Worm (Caenorhabditis elegans): Measurements from ENCODE around the gene pmk-1.
A peak's percentile ranks its signal among the peaks of the same experiment; 100 is the strongest.

The pmk-1 gene

ce11 chrIV:8142735-8143550 lies 5.7 kb upstream of the pmk-1 start, which contains the start of gene pmk-2:
Gene pmk-2 (plus strand): TSS chrIV:8143500.
- no peak for TF ChIP-seq fkh-10 (GFP tag; optimal IDR thresholded peaks at IDR 0.05)
- no peak for TF ChIP-seq tbx-7 (tag; optimal IDR thresholded peaks at IDR 0.05)
- TF ChIP-seq unc-42 (tag; optimal IDR thresholded peaks at IDR 0.05), result peak; percentile 49
- peak; percentile 6 for TF ChIP-seq ceh-14 (tag; optimal IDR thresholded peaks at IDR 0.05)

- no peak for TF ChIP-seq ceh-31 (tag; optimal IDR thresholded peaks at IDR 0.05)
These were observed 4.3 kb upstream of the pmk-1 start for ce11 chrIV:8144341-8144740.

DNA sequence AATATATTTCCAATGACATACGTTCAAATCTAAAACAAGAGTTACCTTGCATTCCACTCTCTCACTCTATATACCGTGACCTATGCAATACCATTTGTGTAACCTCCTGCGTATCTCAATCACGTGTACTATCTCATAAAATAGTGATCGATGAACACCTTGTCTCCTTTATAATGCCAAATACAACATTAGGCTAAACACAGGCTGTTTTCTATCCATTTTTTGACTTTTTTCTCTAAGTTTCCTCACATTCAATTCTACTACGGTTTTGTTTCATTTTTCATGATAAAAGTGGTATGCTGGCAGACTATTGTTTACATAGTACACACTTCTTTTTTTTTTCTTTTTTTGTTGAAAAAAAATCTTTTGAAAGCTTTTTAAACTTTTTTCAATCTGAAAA lies 2.3 kb upstream of the pmk-1 start:
- TF ChIP-seq hlh-8 (tag; optimal IDR thresholded peaks at IDR 0.05) (no peak), nfya-1 (tag; optimal IDR thresholded peaks at IDR 0.05) (peak; percentile 10), ceh-9 (tag; optimal IDR thresholded peaks at IDR 0.05) (no peak), hlh-30 (tag; optimal IDR thresholded peaks at IDR 0.05; ENCODE audit: insufficient read depth) (peak; percentile 91)

DNA sequence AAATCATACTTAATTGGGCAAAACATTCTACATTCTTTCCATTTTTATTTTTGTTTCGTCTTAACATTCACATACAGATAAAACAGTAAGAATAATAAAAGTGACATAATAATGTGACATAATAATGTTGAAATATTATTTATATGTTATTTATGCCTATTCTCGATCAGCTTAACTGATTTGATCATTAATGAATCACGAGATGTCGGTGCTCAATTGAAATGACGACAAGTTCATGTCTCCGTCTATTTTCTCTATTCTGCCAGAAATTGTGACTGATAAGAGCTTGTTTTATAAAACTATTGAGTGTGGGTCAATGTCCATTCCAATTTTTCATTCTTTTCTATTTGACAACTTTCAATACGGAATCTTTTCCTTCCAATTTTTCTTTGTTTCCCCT lies 3.1 kb downstream of the pmk-1 start:
- TF ChIP-seq ceh-24 (tag; optimal IDR thresholded peaks at IDR 0.05) (no peak), npax-4 (tag; optimal IDR thresholded peaks at IDR 0.05) (no peak), K09A11.1 (tag; optimal IDR thresholded peaks at IDR 0.05; ENCODE audit: insufficient read depth) (no peak), nfya-1 (tag; optimal IDR thresholded peaks at IDR 0.05) (no peak), ztf-16 (tag; optimal IDR thresholded peaks at IDR 0.05) (no peak), ceh-30 (tag; optimal IDR thresholded peaks at IDR 0.05) (no peak)

- TF ChIP-seq hlh-6 (tag; optimal IDR thresholded peaks at IDR 0.05) (no peak), ceh-22 (tag; optimal IDR thresholded peaks at IDR 0.05) (no peak), odd-2 (tag; optimal IDR thresholded peaks at IDR 0.05) (no peak), ref-2 (tag; optimal IDR thresholded peaks at IDR 0.05) (no peak), C08G9.2 (tag; optimal IDR thresholded peaks at IDR 0.05) (no peak), sox-2 (GFP tag; IDR thresholded peaks at IDR 0.05) (no peak), ceh-48 (tag; optimal IDR thresholded peaks at IDR 0.05) (no peak), pqm-1 (tag; optimal IDR thresholded peaks at IDR 0.05) (no peak), zip-5 (tag; optimal IDR thresholded peaks at IDR 0.05) (no peak), ceh-24 (tag; optimal IDR thresholded peaks at IDR 0.05) (no peak)
These were observed 3.6 kb downstream of the pmk-1 start, which contains the start of gene faah-2 for ce11 chrIV:8152145-8152544. Gene faah-2 (plus strand): TSS chrIV:8152445.

- TF ChIP-seq ceh-22 (tag; optimal IDR thresholded peaks at IDR 0.05) (no peak), pha-4 (tag; optimal IDR thresholded peaks at IDR 0.05) (no peak), ceh-45 (GFP tag; IDR thresholded peaks at IDR 0.05) (no peak), ceh-2 (tag; optimal IDR thresholded peaks at IDR 0.05) (no peak), nhr-11 (tag; optimal IDR thresholded peaks at IDR 0.05) (no peak), che-1 (tag; optimal IDR thresholded peaks at IDR 0.05) (no peak), syd-9 (tag; optimal IDR thresholded peaks at IDR 0.05) (no peak), npax-4 (tag; optimal IDR thresholded peaks at IDR 0.05) (no peak), rnt-1 (tag; optimal IDR thresholded peaks at IDR 0.05) (no peak), odd-2 (tag; optimal IDR thresholded peaks at IDR 0.05) (no peak), Y22D7AL.16 (tag; optimal IDR thresholded peaks at IDR 0.05) (no peak), C08G9.2 (tag; optimal IDR thresholded peaks at IDR 0.05) (no peak), lin-11 (tag; optimal IDR thresholded peaks at IDR 0.05) (no peak), sox-4 (tag; optimal IDR thresholded peaks at IDR 0.05) (no peak)
These were observed 4.1 kb downstream of the pmk-1 start for ce11 chrIV:8152688-8153087.
